Worm (Caenorhabditis elegans) whole organism, L4 larva: ENCODE measurements around the gene pmt-1.

Experiments used
- D1046.2 ChIP-seq: fragments of 200-800 bp; sonication (Bioruptor generic); IDR thresholded peaks from 2 replicates; pipeline ENCODE4 v1.3.6; 2022; ENCODE audit warnings: missing genetic modification characterization, missing compliant biosample characterization
- F10B5.3 ChIP-seq: sonication (generic microtip); optimal IDR thresholded peaks from 2 replicates; lab custom pipeline; 2016; ENCODE audit warnings: mild to moderate bottlenecking, missing genetic modification characterization, missing compliant biosample characterization
- F37D6.2 ChIP-seq: sonication (generic microtip); optimal IDR thresholded peaks from 2 replicates; lab custom pipeline; 2016; ENCODE audit warnings: mild to moderate bottlenecking, missing genetic modification characterization, missing compliant biosample characterization
- F44E2.7 ChIP-seq: fragments of 200-800 bp; sonication (Bioruptor generic); IDR thresholded peaks from 2 replicates; pipeline ENCODE4 v2.1.2; 2022; ENCODE audit warnings: missing genetic modification characterization, missing compliant biosample characterization
- F49E8.2 ChIP-seq: sonication (generic microtip); optimal IDR thresholded peaks from 2 replicates; lab custom pipeline; 2016; ENCODE audit warnings: missing compliant biosample characterization, mild to moderate bottlenecking, missing genetic modification characterization, borderline replicate concordance
- R02D3.7 ChIP-seq: fragments of 150-350 bp; sonication (generic microtip); optimal IDR thresholded peaks from 3 replicates; lab custom pipeline; 2014; ENCODE audit warnings: missing biosample characterization, missing genetic modification characterization
- Y105C5A.15 ChIP-seq: fragments of 200-800 bp; sonication (Bioruptor generic); IDR thresholded peaks from 2 replicates; pipeline ENCODE4 v1.3.6; 2022; ENCODE audit warnings: missing genetic modification characterization, missing compliant biosample characterization
- Y48G9A.11 ChIP-seq: fragments of 200-800 bp; sonication (Bioruptor generic); IDR thresholded peaks from 2 replicates; pipeline ENCODE4 v1.3.6; 2022; ENCODE audit warnings: missing genetic modification reagents, missing genetic modification characterization, missing compliant biosample characterization
- Y75B8A.6 ChIP-seq: fragments of 200-800 bp; sonication (Bioruptor generic); IDR thresholded peaks from 2 replicates; pipeline ENCODE4 v1.3.6; 2022; ENCODE audit warnings: missing genetic modification reagents, missing genetic modification characterization, missing compliant biosample characterization
- ceh-28 ChIP-seq: fragments of 150-350 bp; optimal IDR thresholded peaks from 2 replicates; lab custom pipeline; 2014; ENCODE audit warnings: missing biosample characterization, missing genetic modification reagents, missing genetic modification characterization
- ceh-62 ChIP-seq: sonication (generic microtip); optimal IDR thresholded peaks from 2 replicates; lab custom pipeline; 2017; ENCODE audit warnings: missing biosample characterization, missing genetic modification characterization
- ceh-82 ChIP-seq: sonication (generic microtip); optimal IDR thresholded peaks from 2 replicates; lab custom pipeline; 2017; ENCODE audit warnings: missing biosample characterization, missing genetic modification characterization
- ces-1 ChIP-seq: fragments of 150-350 bp; sonication (generic microtip); optimal IDR thresholded peaks from 4 replicates; lab custom pipeline; 2014; ENCODE audit warnings: missing biosample characterization, missing genetic modification reagents, missing genetic modification characterization
- daf-19 ChIP-seq: fragments of 200-800 bp; sonication (Bioruptor generic); conservative IDR thresholded peaks from 2 replicates; pipeline ENCODE4 v1.3.6; 2022; ENCODE audit warnings: missing genetic modification characterization, missing compliant biosample characterization
- daf-8 ChIP-seq: fragments of 200-800 bp; sonication (Bioruptor generic); IDR thresholded peaks from 2 replicates; pipeline ENCODE4 v1.3.6; 2022; ENCODE audit warnings: missing genetic modification characterization, missing compliant biosample characterization
- dpl-1 ChIP-seq: fragments of 150-350 bp; optimal IDR thresholded peaks from 2 replicates; lab custom pipeline; 2014; ENCODE audit warnings: missing biosample characterization, missing genetic modification reagents, missing genetic modification characterization
- dve-1 ChIP-seq: sonication (generic microtip); optimal IDR thresholded peaks from 2 replicates; lab custom pipeline; 2017; ENCODE audit warnings: antibody characterized with exemption, mild to moderate bottlenecking, missing genetic modification characterization, missing compliant biosample characterization; ENCODE audit not compliant: insufficient read depth
- egl-27 ChIP-seq: sonication (generic microtip); optimal IDR thresholded peaks from 3 replicates; lab custom pipeline; 2017; ENCODE audit warnings: missing biosample characterization, missing genetic modification reagents, missing genetic modification characterization
- hlh-11 ChIP-seq: fragments of 200-800 bp; sonication (Bioruptor generic); optimal IDR thresholded peaks from 2 replicates; lab custom pipeline; 2018; ENCODE audit warnings: mild to moderate bottlenecking, missing genetic modification characterization, missing compliant biosample characterization
- hmg-1.1 ChIP-seq: fragments of 200-800 bp; sonication (Bioruptor generic); IDR thresholded peaks from 2 replicates; pipeline ENCODE4 v1.3.6; 2022; ENCODE audit warnings: missing genetic modification reagents, missing genetic modification characterization, missing compliant biosample characterization
- jun-1 ChIP-seq: fragments of 150-350 bp; optimal IDR thresholded peaks from 2 replicates; lab custom pipeline; 2014; ENCODE audit warnings: missing biosample characterization, missing genetic modification reagents, missing genetic modification characterization
- lim-7 ChIP-seq: fragments of 200-800 bp; sonication (Bioruptor generic); IDR thresholded peaks from 2 replicates; pipeline ENCODE4 v1.3.6; 2022; ENCODE audit warnings: missing genetic modification characterization, missing compliant biosample characterization
- lin-1 ChIP-seq: fragments of 200-800 bp; sonication (Bioruptor generic); IDR thresholded peaks from 2 replicates; pipeline ENCODE4 v1.3.6; 2022; ENCODE audit warnings: missing genetic modification reagents, missing genetic modification characterization, missing compliant biosample characterization
- lin-15B ChIP-seq: fragments of 150-350 bp; sonication (generic microtip); optimal IDR thresholded peaks from 3 replicates; lab custom pipeline; 2014; ENCODE audit warnings: missing biosample characterization, missing genetic modification characterization
- lin-29 ChIP-seq: fragments of 200-800 bp; sonication (Bioruptor generic); IDR thresholded peaks from 2 replicates; pipeline ENCODE4 v1.3.6; 2022; ENCODE audit warnings: missing genetic modification reagents, missing genetic modification characterization, missing compliant biosample characterization
- lin-39 ChIP-seq: fragments of 150-350 bp; optimal IDR thresholded peaks from 2 replicates; lab custom pipeline; 2014; ENCODE audit warnings: missing biosample characterization, missing genetic modification reagents, missing genetic modification characterization
- madf-5 ChIP-seq, 2 experiments: fragments of 200-800 bp; sonication (Bioruptor generic); IDR thresholded peaks; 2 replicates each; pipeline ENCODE4 v1.3.6; 2022; ENCODE audit warnings: missing compliant biosample characterization in 2 of 2, missing genetic modification characterization in 2 of 2
- mes-2 ChIP-seq: sonication (generic microtip); optimal IDR thresholded peaks from 2 replicates; lab custom pipeline; 2016; ENCODE audit warnings: missing genotype, mild to moderate bottlenecking, missing genetic modification characterization, missing compliant biosample characterization; ENCODE audit not compliant: poor library complexity, severe bottlenecking
- mxl-2 ChIP-seq: fragments of 200-800 bp; sonication (Bioruptor generic); conservative IDR thresholded peaks from 2 replicates; pipeline ENCODE4 v1.3.6; 2022; ENCODE audit warnings: missing genetic modification reagents, missing genetic modification characterization, missing compliant biosample characterization
- mxl-3 ChIP-seq: fragments of 200-800 bp; sonication (Bioruptor generic); optimal IDR thresholded peaks from 2 replicates; lab custom pipeline; 2018; ENCODE audit warnings: mild to moderate bottlenecking, missing genetic modification characterization, missing compliant biosample characterization
- nhr-10 ChIP-seq: fragments of 150-350 bp; optimal IDR thresholded peaks from 2 replicates; lab custom pipeline; 2014; ENCODE audit warnings: missing biosample characterization, missing genetic modification characterization
- nhr-102 ChIP-seq: sonication (generic microtip); optimal IDR thresholded peaks from 2 replicates; lab custom pipeline; 2016; ENCODE audit warnings: mild to moderate bottlenecking, missing genetic modification characterization, moderate library complexity, missing compliant biosample characterization
- nhr-237 ChIP-seq: sonication (generic microtip); optimal IDR thresholded peaks from 2 replicates; lab custom pipeline; 2017; ENCODE audit warnings: missing biosample characterization, missing genetic modification characterization
- nhr-25 ChIP-seq: sonication (generic microtip); optimal IDR thresholded peaks from 2 replicates; lab custom pipeline; 2017; ENCODE audit warnings: missing genetic modification characterization, mild to moderate bottlenecking, missing compliant biosample characterization, antibody characterized with exemption, moderate library complexity, borderline replicate concordance; ENCODE audit not compliant: insufficient read depth
- nhr-28 ChIP-seq: fragments of 150-350 bp; optimal IDR thresholded peaks from 2 replicates; lab custom pipeline; 2014; ENCODE audit warnings: missing biosample characterization, missing genetic modification characterization
- nhr-41 ChIP-seq: fragments of 200-800 bp; sonication (Bioruptor generic); IDR thresholded peaks from 2 replicates; pipeline ENCODE4 v1.3.6; 2022; ENCODE audit warnings: missing genetic modification reagents, missing genetic modification characterization, missing compliant biosample characterization
- nhr-77 ChIP-seq: fragments of 150-350 bp; optimal IDR thresholded peaks from 2 replicates; lab custom pipeline; 2014; ENCODE audit warnings: missing biosample characterization, missing genetic modification characterization
- pha-4 ChIP-seq, 2 experiments: fragments of 150-350 bp in 1 of 2; fragments of 200-800 bp in 1 of 2; sonication (Bioruptor generic) in 1 of 2; IDR thresholded peaks in 1 of 2; optimal IDR thresholded peaks in 1 of 2; 2 replicates each; pipeline versions ENCODE4 v1.3.6 to Lab custom; 2014 to 2022; ENCODE audit warnings: missing genetic modification characterization in 2 of 2, missing genetic modification reagents in 2 of 2, missing biosample characterization in 1 of 2, missing compliant biosample characterization in 1 of 2
- pqm-1 ChIP-seq: sonication (generic microtip); optimal IDR thresholded peaks from 2 replicates; lab custom pipeline; 2017; ENCODE audit warnings: missing biosample characterization, missing genetic modification characterization
- rbr-2 ChIP-seq: sonication (generic microtip); optimal IDR thresholded peaks from 2 replicates; lab custom pipeline; 2016; ENCODE audit warnings: missing genotype, missing genetic modification characterization, missing compliant biosample characterization
- skn-1 ChIP-seq: fragments of 150-350 bp; optimal IDR thresholded peaks from 2 replicates; lab custom pipeline; 2014; ENCODE audit warnings: missing biosample characterization, missing genetic modification characterization
- spr-3 ChIP-seq: fragments of 200-800 bp; sonication (Bioruptor generic); optimal IDR thresholded peaks from 2 replicates; lab custom pipeline; 2018; ENCODE audit warnings: mild to moderate bottlenecking, missing genetic modification characterization, missing compliant biosample characterization
- tra-1 ChIP-seq: fragments of 200-800 bp; sonication (Bioruptor generic); IDR thresholded peaks from 2 replicates; pipeline ENCODE4 v1.3.6; 2022; ENCODE audit warnings: missing genetic modification reagents, missing genetic modification characterization, missing compliant biosample characterization
- unc-39 ChIP-seq: sonication (generic microtip); optimal IDR thresholded peaks from 2 replicates; lab custom pipeline; 2017; ENCODE audit warnings: missing biosample characterization, missing genetic modification characterization
- unc-62 ChIP-seq, 3 experiments: fragments of 150-350 bp in 1 of 3; sonication (generic microtip); optimal IDR thresholded peaks in 2 of 3; peaks in 1 of 3; 1 replicate in 1 of 3; 2 replicates in 2 of 3; lab custom pipeline; 2014 to 2017; ENCODE audit warnings: missing biosample characterization in 3 of 3, missing genetic modification characterization in 3 of 3, missing genetic modification reagents in 3 of 3, missing genotype in 1 of 3
- zag-1 ChIP-seq: fragments of 150-350 bp; optimal IDR thresholded peaks from 2 replicates; lab custom pipeline; 2014; ENCODE audit warnings: missing biosample characterization, missing genetic modification characterization
- zfp-2 ChIP-seq: sonication (generic microtip); optimal IDR thresholded peaks from 2 replicates; lab custom pipeline; 2016; ENCODE audit warnings: mild to moderate bottlenecking, missing genetic modification characterization, missing compliant biosample characterization
- zip-11 ChIP-seq: fragments of 200-800 bp; sonication (Bioruptor generic); IDR thresholded peaks from 2 replicates; pipeline ENCODE4 v1.3.6; 2022; ENCODE audit warnings: missing genetic modification characterization, missing compliant biosample characterization
- zip-2 ChIP-seq: fragments of 150-350 bp; optimal IDR thresholded peaks from 2 replicates; lab custom pipeline; 2014; ENCODE audit warnings: missing biosample characterization, missing genetic modification characterization
- ztf-7 ChIP-seq: fragments of 150-350 bp; optimal IDR thresholded peaks from 2 replicates; lab custom pipeline; 2014; ENCODE audit warnings: missing biosample characterization, missing genetic modification characterization

Gene pmt-1

ce11 chrII:5326024-5326627 lies 43.8 kb upstream of the pmt-1 start (continued):
- no peak for TF ChIP-seq nhr-102 (tag; lab: Kevin White, UChicago)
- TF ChIP-seq nhr-10 (tag; lab: Kevin White, UChicago): no peak
- no peak for TF ChIP-seq jun-1 (tag; lab: Kevin White, UChicago)
- TF ChIP-seq rbr-2 (tag; lab: Kevin White, UChicago): peak; percentile 70
- peak; percentile 39 for TF ChIP-seq ztf-7 (tag; lab: Kevin White, UChicago)
- no peak for TF ChIP-seq lin-29
- TF ChIP-seq nhr-41 (GFP tag; lab: Robert Waterston, UW): no peak
- TF ChIP-seq lin-1 (GFP tag; lab: Robert Waterston, UW): no peak
- peak; percentile 25 for TF ChIP-seq mxl-3 (GFP tag; lab: Kevin White, UChicago)
- TF ChIP-seq zfp-2 (tag; lab: Kevin White, UChicago): no peak
- TF ChIP-seq hlh-11 (tag; lab: Kevin White, UChicago): peak; percentile 79
- peak; percentile 17; the same call in 1 of the 2 replicates for TF ChIP-seq tra-1 (GFP tag; lab: Robert Waterston, UW)
- TF ChIP-seq unc-62 (GFP tag; optimal IDR thresholded peaks at IDR 0.05 in 1 of 2; lab: Kevin White, UChicago): no peak
- no peak for TF ChIP-seq unc-62 (tag; optimal IDR thresholded peaks at IDR 0.05; lab: Kevin White, UChicago)
- TF ChIP-seq dve-1 (tag; lab: Kevin White, UChicago): peak; percentile 68
- no peak for TF ChIP-seq pqm-1 (tag; lab: Kevin White, UChicago)
- TF ChIP-seq nhr-77 (tag; lab: Kevin White, UChicago): peak; percentile 40
- TF ChIP-seq D1046.2 (GFP tag; lab: Robert Waterston, UW): no peak
- no peak for TF ChIP-seq lim-7 (GFP tag; lab: Robert Waterston, UW)
- no peak for TF ChIP-seq nhr-25 (tag; lab: Kevin White, UChicago)
- no peak for TF ChIP-seq lin-15B
- TF ChIP-seq mes-2 (tag; lab: Kevin White, UChicago): peak; percentile 49
- TF ChIP-seq egl-27: no peak
- TF ChIP-seq lin-39: no peak
- TF ChIP-seq F10B5.3 (tag; lab: Kevin White, UChicago): no peak
- no peak for TF ChIP-seq madf-5 (GFP tag; IDR thresholded peaks at IDR 0.05; lab: Robert Waterston, UW)
- no peak for TF ChIP-seq zip-2 (tag; lab: Kevin White, UChicago)
- no peak for TF ChIP-seq ceh-82 (tag; lab: Kevin White, UChicago)
- no peak for TF ChIP-seq spr-3 (GFP tag; lab: Kevin White, UChicago)
- TF ChIP-seq ceh-62: no peak
- no peak for TF ChIP-seq F44E2.7 (GFP tag; lab: Robert Waterston, UW)
- TF ChIP-seq Y48G9A.11: no peak
- TF ChIP-seq zip-11: no peak
- peak; percentile 20 for TF ChIP-seq dpl-1 (GFP tag; lab: Kevin White, UChicago)
- TF ChIP-seq skn-1 (tag; lab: Kevin White, UChicago): no peak
- TF ChIP-seq F49E8.2 (tag; lab: Kevin White, UChicago): no peak
- no peak for TF ChIP-seq R02D3.7 (tag; lab: Kevin White, UChicago)
- TF ChIP-seq nhr-237 (tag; lab: Kevin White, UChicago): no peak
- no peak for TF ChIP-seq mxl-2
- no peak for TF ChIP-seq ceh-28 (tag; lab: Kevin White, UChicago)
- TF ChIP-seq daf-8 (GFP tag; lab: Robert Waterston, UW): no peak
- TF ChIP-seq zag-1: no peak
- no peak for TF ChIP-seq F37D6.2 (tag; lab: Kevin White, UChicago)
- TF ChIP-seq daf-19 (GFP tag; lab: Robert Waterston, UW): no peak
- TF ChIP-seq Y105C5A.15: no peak
- TF ChIP-seq unc-39 (tag; lab: Kevin White, UChicago): no peak
- peak; percentile 61; the same call in 1 of the 2 replicates for TF ChIP-seq hmg-1.1 (GFP tag; lab: Robert Waterston, UW)
- no peak for TF ChIP-seq Y75B8A.6
- TF ChIP-seq pha-4 (GFP tag; IDR thresholded peaks at IDR 0.05; lab: Robert Waterston, UW): no peak
- TF ChIP-seq pha-4 (tag; optimal IDR thresholded peaks at IDR 0.05; lab: Kevin White, UChicago): no peak
- no peak for TF ChIP-seq ces-1 (GFP tag; lab: Kevin White, UChicago)
- peak; percentile 86 for TF ChIP-seq nhr-28
